Fruit fly (Drosophila melanogaster): Measurements from ENCODE around the gene CG3769.

The CG3769 gene

DNA sequence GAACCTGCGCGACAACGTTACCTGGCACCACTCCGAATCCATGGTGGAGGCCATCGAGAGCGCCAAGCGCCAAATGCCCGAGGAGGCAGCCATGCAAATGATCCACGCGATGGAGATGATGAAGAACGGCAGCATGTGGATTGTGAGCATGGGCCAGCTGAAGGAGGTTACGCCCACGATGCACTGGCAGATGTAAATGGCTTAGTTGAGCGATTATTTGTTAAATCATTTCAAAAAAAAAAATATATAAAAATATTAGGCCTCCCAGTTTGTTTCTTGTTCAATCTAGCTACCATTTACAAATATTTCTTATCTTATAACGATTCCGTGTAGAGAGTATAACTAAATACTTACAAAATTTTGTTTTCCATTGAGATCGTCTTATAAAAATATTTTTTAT, 7.6 kb upstream of the CG3769 start, which contains the start of gene CG42847:
TSS of gene CG42847 (plus strand) at position 301 of the 400 bp plus-strand sequence.
- TF ChIP-seq CG15710 (tag; optimal IDR thresholded peaks at IDR 0.05) = no peak
- no peak for TF ChIP-seq fd96Ca (GFP tag; IDR thresholded peaks at IDR 0.05)
- TF ChIP-seq Pif1A (GFP tag; optimal IDR thresholded peaks at IDR 0.05) = no peak
- no peak for TF ChIP-seq EcR (GFP tag; optimal IDR thresholded peaks at IDR 0.05)
- TF ChIP-seq CG8301 (tag; optimal IDR thresholded peaks at IDR 0.05) = no peak
- TF ChIP-seq CG17806 (tag; optimal IDR thresholded peaks at IDR 0.05) = no peak
- TF ChIP-seq CG12605 (GFP tag; IDR thresholded peaks at IDR 0.05) = no peak
- TF ChIP-seq CG32121 (GFP tag; IDR thresholded peaks at IDR 0.05) = no peak
- TF ChIP-seq Pif1B (GFP tag; optimal IDR thresholded peaks at IDR 0.05) = no peak
- no peak for TF ChIP-seq rn (GFP tag; IDR thresholded peaks at IDR 0.05)
- TF ChIP-seq CG4496 (GFP tag; IDR thresholded peaks at IDR 0.05) = no peak
- TF ChIP-seq CG34367 (tag; optimal IDR thresholded peaks at IDR 0.05) = no peak
- no peak for TF ChIP-seq CG8159 (tag; optimal IDR thresholded peaks at IDR 0.05)
- no peak for TF ChIP-seq Snoo (tag; optimal IDR thresholded peaks at IDR 0.05)

DNA sequence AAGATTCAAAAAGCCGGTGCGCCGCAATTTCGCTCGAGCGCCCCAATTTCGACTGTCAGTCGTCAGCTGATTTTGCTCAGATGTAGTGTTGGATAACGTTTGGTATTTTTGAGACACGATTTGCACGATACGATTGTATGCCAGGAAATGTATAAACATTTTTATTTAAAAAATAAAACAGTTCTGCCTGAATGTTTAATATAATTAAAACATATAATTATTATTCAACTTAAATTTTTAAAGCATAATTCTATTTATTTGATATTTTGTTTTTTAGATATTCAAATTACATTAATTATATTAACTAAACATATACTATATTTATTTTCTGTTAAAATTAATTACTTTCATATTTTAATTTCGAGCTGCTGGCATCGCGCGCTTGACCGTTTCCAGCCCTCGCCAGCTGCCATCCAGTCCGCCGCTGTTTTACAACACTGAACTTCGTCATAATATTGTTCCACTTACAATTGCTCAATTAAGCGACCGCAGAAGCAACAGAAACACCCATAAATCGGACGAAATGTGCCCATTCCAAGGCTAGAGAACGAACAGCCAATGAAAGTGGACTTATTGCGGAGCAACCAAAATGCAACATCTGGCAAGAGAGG, 4.1 kb upstream of the CG3769 start, which contains the start of the genes FucTB and scat:
TSS of gene FucTB (minus strand) at position 61 of the 611 bp plus-strand sequence.
TSS of gene scat (plus strand) at position 414 of the 611 bp plus-strand sequence.
- TF ChIP-seq CG34367 (tag; optimal IDR thresholded peaks at IDR 0.05) (peak; percentile 76), CG4496 (GFP tag; IDR thresholded peaks at IDR 0.05) (peak; percentile 87), EcR (GFP tag; optimal IDR thresholded peaks at IDR 0.05) (no peak), Ets98B (GFP tag; IDR thresholded peaks at IDR 0.05) (peak; percentile 80), rn (GFP tag; IDR thresholded peaks at IDR 0.05) (peak; percentile 78), CG15710 (tag; optimal IDR thresholded peaks at IDR 0.05) (peak; percentile 88), CG32121 (GFP tag; IDR thresholded peaks at IDR 0.05) (peak; percentile 79), CG12605 (GFP tag; IDR thresholded peaks at IDR 0.05) (peak; percentile 49), CG8301 (tag; optimal IDR thresholded peaks at IDR 0.05) (no peak), CG10348 (GFP tag; IDR thresholded peaks at IDR 0.05) (peak; percentile 71; the same call in 1 of the 2 replicates), CG14655 (GFP tag; optimal IDR thresholded peaks at IDR 0.05) (peak; percentile 87), CG8159 (tag; optimal IDR thresholded peaks at IDR 0.05) (peak; percentile 88), Pif1B (GFP tag; optimal IDR thresholded peaks at IDR 0.05) (peak; percentile 58), Snoo (tag; optimal IDR thresholded peaks at IDR 0.05) (peak; percentile 79), CG13204 (GFP tag; optimal IDR thresholded peaks at IDR 0.05) (no peak), Pif1A (GFP tag; optimal IDR thresholded peaks at IDR 0.05) (peak; percentile 52), CG17806 (tag; optimal IDR thresholded peaks at IDR 0.05) (peak; percentile 76), CG9948 (tag; optimal IDR thresholded peaks at IDR 0.05) (peak; percentile 87), gl (tag; optimal IDR thresholded peaks at IDR 0.05) (no peak), fd96Ca (GFP tag; IDR thresholded peaks at IDR 0.05) (peak; percentile 90), D1 (tag; optimal IDR thresholded peaks at IDR 0.05) (peak; percentile 72)

DNA sequence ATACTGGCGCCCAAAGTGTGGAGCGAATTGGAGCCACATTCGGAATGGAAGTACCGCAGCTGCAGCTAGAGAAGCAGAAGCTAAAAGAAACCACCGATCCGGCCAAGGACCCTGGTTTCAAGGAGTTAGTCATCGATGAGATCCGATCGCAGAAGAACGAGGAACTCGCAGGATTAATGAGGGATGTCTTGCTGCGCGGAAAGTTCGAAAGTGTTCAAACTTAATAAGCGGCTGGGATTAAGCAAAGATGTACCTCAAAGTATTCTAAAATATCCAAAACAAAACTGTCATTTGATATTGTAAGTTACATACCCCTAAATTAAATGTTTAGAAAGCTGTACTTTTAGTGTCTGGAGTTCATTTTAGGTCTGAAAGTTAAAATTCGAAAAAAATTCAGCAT, 1.3 kb downstream of the CG3769 start, which contains the start of gene RpS28-like:
TSS of gene RpS28-like (plus strand) at position 301 of the 400 bp plus-strand sequence.
- TF ChIP-seq CG34367 (tag; optimal IDR thresholded peaks at IDR 0.05) (no peak), CG9948 (tag; optimal IDR thresholded peaks at IDR 0.05) (no peak), rn (GFP tag; IDR thresholded peaks at IDR 0.05) (no peak), Ets98B (GFP tag; IDR thresholded peaks at IDR 0.05) (no peak), Snoo (tag; optimal IDR thresholded peaks at IDR 0.05) (no peak), CG14655 (GFP tag; optimal IDR thresholded peaks at IDR 0.05) (no peak), CG8159 (tag; optimal IDR thresholded peaks at IDR 0.05) (no peak)

DNA sequence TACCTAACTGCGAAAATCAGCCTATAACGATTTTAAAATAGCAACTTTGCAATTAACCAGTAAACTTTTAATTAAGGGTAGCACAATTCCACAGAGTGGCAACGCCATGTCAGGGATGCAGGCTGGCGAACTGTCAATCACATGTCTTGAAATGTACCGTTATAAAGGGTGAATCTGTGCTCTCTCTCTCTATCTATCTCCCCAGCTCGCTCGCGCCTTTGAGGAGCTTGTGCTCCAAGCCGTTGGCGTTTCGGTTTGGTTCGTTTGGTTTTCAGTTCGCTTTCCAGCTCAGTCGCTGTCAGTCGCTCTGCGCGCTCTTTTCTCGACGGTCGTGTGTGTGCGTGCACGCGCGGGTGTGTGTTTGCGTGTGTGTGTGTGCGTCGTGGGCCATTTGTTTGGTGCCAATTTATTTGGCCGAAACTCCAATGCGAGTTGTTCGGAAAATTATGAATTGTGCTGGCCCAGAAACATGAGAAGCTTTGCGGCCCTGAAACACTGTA, 2.1 kb downstream of the CG3769 start, which contains the start of gene numb:
TSS of gene numb (plus strand) at position 254 of the 500 bp plus-strand sequence.
- TF ChIP-seq Ets98B (GFP tag; IDR thresholded peaks at IDR 0.05) (peak; percentile 45; the same call in 1 of the 2 replicates), CG8159 (tag; optimal IDR thresholded peaks at IDR 0.05) (no peak), CG14655 (GFP tag; optimal IDR thresholded peaks at IDR 0.05) (no peak), CG17806 (tag; optimal IDR thresholded peaks at IDR 0.05) (no peak), fd96Ca (GFP tag; IDR thresholded peaks at IDR 0.05) (no peak), CG32121 (GFP tag; IDR thresholded peaks at IDR 0.05) (0 out of 2 replicates have a peak, but pooled peaks have one; percentile 10), CG15710 (tag; optimal IDR thresholded peaks at IDR 0.05) (no peak), gl (tag; optimal IDR thresholded peaks at IDR 0.05) (no peak), Pif1B (GFP tag; optimal IDR thresholded peaks at IDR 0.05) (no peak), CG9948 (tag; optimal IDR thresholded peaks at IDR 0.05) (no peak), CG10348 (GFP tag; IDR thresholded peaks at IDR 0.05) (no peak)

DNA sequence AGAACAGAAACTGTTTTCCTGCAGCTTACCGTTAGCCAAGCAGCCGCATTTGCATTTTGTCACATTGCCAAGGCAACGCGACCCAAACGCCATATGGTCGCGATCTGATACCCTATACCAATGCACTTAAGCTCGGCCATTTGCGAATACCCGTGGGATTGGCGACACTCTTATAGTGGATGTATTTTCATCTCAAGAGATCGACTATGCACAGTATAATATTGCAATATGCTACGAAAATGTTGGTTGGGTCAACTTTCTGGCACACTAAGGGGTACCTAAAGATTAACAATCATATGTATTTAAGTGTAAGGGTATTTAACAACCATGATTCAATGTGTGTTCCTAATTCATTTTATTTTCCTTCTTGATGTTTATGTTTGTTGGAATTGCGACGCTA, 3.0 kb downstream of the CG3769 start:
- TF ChIP-seq CG12605 (GFP tag; IDR thresholded peaks at IDR 0.05) = no peak
- peak; percentile 47 for TF ChIP-seq Ets98B (GFP tag; IDR thresholded peaks at IDR 0.05)
- peak; percentile 70; the same call in 1 of the 3 replicates for TF ChIP-seq CG4496 (GFP tag; IDR thresholded peaks at IDR 0.05)
- peak; percentile 13 for TF ChIP-seq Snoo (tag; optimal IDR thresholded peaks at IDR 0.05)
- peak; percentile 42; the same call in 1 of the 2 replicates for TF ChIP-seq CG32121 (GFP tag; IDR thresholded peaks at IDR 0.05)
- TF ChIP-seq CG9948 (tag; optimal IDR thresholded peaks at IDR 0.05) = peak; percentile 27
- peak; percentile 23 for TF ChIP-seq CG34367 (tag; optimal IDR thresholded peaks at IDR 0.05)
- no peak for TF ChIP-seq CG10348 (GFP tag; IDR thresholded peaks at IDR 0.05)
- no peak for TF ChIP-seq EcR (GFP tag; optimal IDR thresholded peaks at IDR 0.05)
- peak; percentile 32 for TF ChIP-seq CG15710 (tag; optimal IDR thresholded peaks at IDR 0.05)
- TF ChIP-seq gl (tag; optimal IDR thresholded peaks at IDR 0.05) = no peak
- no peak for TF ChIP-seq CG13204 (GFP tag; optimal IDR thresholded peaks at IDR 0.05)
- peak; percentile 7 for TF ChIP-seq Pif1A (GFP tag; optimal IDR thresholded peaks at IDR 0.05)
- TF ChIP-seq CG17806 (tag; optimal IDR thresholded peaks at IDR 0.05) = peak; percentile 39
- no peak for TF ChIP-seq Pif1B (GFP tag; optimal IDR thresholded peaks at IDR 0.05)
- no peak for TF ChIP-seq rn (GFP tag; IDR thresholded peaks at IDR 0.05)
- TF ChIP-seq CG8159 (tag; optimal IDR thresholded peaks at IDR 0.05) = peak; percentile 44
- TF ChIP-seq D1 (tag; optimal IDR thresholded peaks at IDR 0.05) = no peak
- TF ChIP-seq CG14655 (GFP tag; optimal IDR thresholded peaks at IDR 0.05) = peak; percentile 40
- TF ChIP-seq fd96Ca (GFP tag; IDR thresholded peaks at IDR 0.05) = no peak; the same call in 2 of the 3 replicates
- TF ChIP-seq CG8301 (tag; optimal IDR thresholded peaks at IDR 0.05) = peak; percentile 34

Measured in whole organism, pupa.